Fruit fly (Drosophila melanogaster) whole organism, embryonic: Measurements from ENCODE around the gene CG8117.

ENCODE experiments used
- Abd-B ChIP-seq: fragments of 200-800 bp; sonication (Bioruptor generic); optimal IDR thresholded peaks from 2 replicates; lab custom pipeline; 2018; ENCODE audit warnings: missing biosample characterization, mild to moderate bottlenecking, missing genetic modification characterization, moderate library complexity
- BEAF-32 ChIP-seq: fragments of 200-800 bp; sonication (Bioruptor generic); optimal IDR thresholded peaks from 3 replicates; lab custom pipeline; 2017; ENCODE audit warnings: missing biosample characterization, missing genetic modification characterization, mild to moderate bottlenecking, moderate library complexity, missing genetic modification reagents
- CG10321 ChIP-seq: fragments of 200-800 bp; sonication (Bioruptor generic); IDR thresholded peaks from 2 replicates; pipeline ENCODE4 v1.3.6; 2022; ENCODE audit warnings: missing biosample characterization, missing genetic modification characterization
- CG10431 ChIP-seq: fragments of 200-800 bp; sonication (Bioruptor generic); optimal IDR thresholded peaks from 3 replicates; lab custom pipeline; 2018; ENCODE audit warnings: missing biosample characterization, mild to moderate bottlenecking, missing genetic modification characterization
- CG10543 ChIP-seq: fragments of 200-800 bp; sonication (Bioruptor generic); optimal IDR thresholded peaks from 3 replicates; lab custom pipeline; 2017; ENCODE audit warnings: missing biosample characterization, mild to moderate bottlenecking, missing genetic modification characterization, moderate library complexity
- CG12744 ChIP-seq: fragments of 200-800 bp; sonication (Bioruptor generic); optimal IDR thresholded peaks from 2 replicates; lab custom pipeline; 2016; ENCODE audit warnings: missing biosample characterization, missing genetic modification characterization
- CG13287 ChIP-seq: fragments of 200-800 bp; sonication (Bioruptor generic); IDR thresholded peaks from 2 replicates; pipeline ENCODE4 v1.3.6; 2022; ENCODE audit warnings: missing biosample characterization, missing genetic modification characterization; ENCODE audit not compliant: partially characterized antibody
- CG15073 ChIP-seq: fragments of 200-800 bp; sonication (Bioruptor generic); optimal IDR thresholded peaks from 2 replicates; lab custom pipeline; 2016; ENCODE audit warnings: missing biosample characterization, missing genetic modification characterization
- CG15269 ChIP-seq: fragments of 200-800 bp; sonication (Bioruptor generic); optimal IDR thresholded peaks from 2 replicates; lab custom pipeline; 2018; ENCODE audit warnings: missing biosample characterization, mild to moderate bottlenecking, missing genetic modification characterization, moderate library complexity
- CG17912 ChIP-seq: fragments of 200-800 bp; sonication (Bioruptor generic); optimal IDR thresholded peaks from 2 replicates; lab custom pipeline; 2018; ENCODE audit warnings: missing biosample characterization, mild to moderate bottlenecking, missing genetic modification characterization
- CG18262 ChIP-seq: fragments of 200-800 bp; optimal IDR thresholded peaks from 3 replicates; lab custom pipeline; 2019; ENCODE audit warnings: missing biosample characterization, mild to moderate bottlenecking, missing genetic modification characterization, moderate library complexity
- CG31224 ChIP-seq: fragments of 200-800 bp; sonication (Bioruptor generic); IDR thresholded peaks from 2 replicates; pipeline ENCODE4 v1.3.6; 2022; ENCODE audit warnings: missing biosample characterization, missing genetic modification characterization
- CG3163 ChIP-seq: fragments of 200-800 bp; sonication (Bioruptor generic); optimal IDR thresholded peaks from 3 replicates; lab custom pipeline; 2016; ENCODE audit warnings: missing biosample characterization, missing genetic modification characterization
- CG3407 ChIP-seq: fragments of 200-800 bp; sonication (Bioruptor generic); optimal IDR thresholded peaks from 2 replicates; lab custom pipeline; 2018; ENCODE audit warnings: missing biosample characterization, mild to moderate bottlenecking, missing genetic modification characterization
- CG42726 ChIP-seq: fragments of 200-800 bp; sonication (Bioruptor generic); IDR thresholded peaks from 2 replicates; pipeline ENCODE4 v1.3.6; 2022; ENCODE audit warnings: missing biosample characterization, missing genetic modification characterization; ENCODE audit not compliant: partially characterized antibody
- CG5953 ChIP-seq: fragments of 200-800 bp; sonication (Bioruptor generic); IDR thresholded peaks from 2 replicates; pipeline ENCODE4 v1.3.6; 2022; ENCODE audit warnings: missing biosample characterization, missing genetic modification characterization
- CG6765 ChIP-seq: fragments of 200-800 bp; sonication (Bioruptor generic); optimal IDR thresholded peaks from 3 replicates; lab custom pipeline; 2017; ENCODE audit warnings: missing biosample characterization, mild to moderate bottlenecking, missing genetic modification characterization
- CG7556 ChIP-seq: fragments of 200-800 bp; sonication (Bioruptor generic); optimal IDR thresholded peaks from 2 replicates; lab custom pipeline; 2017; ENCODE audit warnings: missing biosample characterization, mild to moderate bottlenecking, missing genetic modification characterization
- CG7745 ChIP-seq: fragments of 200-800 bp; sonication (Bioruptor generic); optimal IDR thresholded peaks from 2 replicates; lab custom pipeline; 2018; ENCODE audit warnings: missing biosample characterization, mild to moderate bottlenecking, missing genetic modification characterization, moderate library complexity
- CG9215 ChIP-seq: fragments of 200-800 bp; sonication (Bioruptor generic); IDR thresholded peaks from 2 replicates; pipeline ENCODE4 v1.3.6; 2022; ENCODE audit warnings: missing biosample characterization, missing genetic modification characterization
- CTCF ChIP-seq: fragments of 200-800 bp; sonication (Bioruptor generic); optimal IDR thresholded peaks from 2 replicates; lab custom pipeline; 2017; ENCODE audit warnings: missing biosample characterization, mild to moderate bottlenecking, missing genetic modification characterization, moderate library complexity
- CoRest ChIP-seq: fragments of 200-800 bp; sonication (Bioruptor generic); optimal IDR thresholded peaks from 3 replicates; lab custom pipeline; 2018; ENCODE audit warnings: missing biosample characterization, mild to moderate bottlenecking, missing genetic modification characterization, moderate library complexity
- Fer1 ChIP-seq: fragments of 200-800 bp; sonication (Bioruptor generic); optimal IDR thresholded peaks from 2 replicates; lab custom pipeline; 2017; ENCODE audit warnings: missing biosample characterization, mild to moderate bottlenecking, missing genetic modification characterization
- Fer3 ChIP-seq: fragments of 200-800 bp; sonication (Bioruptor generic); optimal IDR thresholded peaks from 2 replicates; lab custom pipeline; 2018; ENCODE audit warnings: missing biosample characterization, mild to moderate bottlenecking, missing genetic modification characterization, moderate library complexity
- Gug ChIP-seq: fragments of 200-800 bp; sonication (Bioruptor generic); IDR thresholded peaks from 4 replicates; pipeline ENCODE4 v1.3.6; 2022; ENCODE audit warnings: missing biosample characterization, missing genetic modification characterization
- HHEX ChIP-seq: fragments of 200-800 bp; sonication (Bioruptor generic); optimal IDR thresholded peaks from 3 replicates; lab custom pipeline; 2017; ENCODE audit warnings: missing biosample characterization, mild to moderate bottlenecking, missing genetic modification characterization, missing genetic modification reagents
- HmgZ ChIP-seq: fragments of 200-800 bp; sonication (Bioruptor generic); optimal IDR thresholded peaks from 2 replicates; lab custom pipeline; 2018; ENCODE audit warnings: missing biosample characterization, mild to moderate bottlenecking, missing genetic modification characterization
- NC2β ChIP-seq: fragments of 200-800 bp; sonication (Bioruptor generic); optimal IDR thresholded peaks from 2 replicates; lab custom pipeline; 2016; ENCODE audit warnings: missing biosample characterization, missing genetic modification characterization
- Nf-YA ChIP-seq: fragments of 200-800 bp; sonication (Bioruptor generic); IDR thresholded peaks from 2 replicates; pipeline ENCODE4 v1.3.6; 2022; ENCODE audit warnings: missing biosample characterization, missing genetic modification characterization
- Oli ChIP-seq: fragments of 200-800 bp; sonication (Bioruptor generic); optimal IDR thresholded peaks from 2 replicates; lab custom pipeline; 2018; ENCODE audit warnings: missing biosample characterization, mild to moderate bottlenecking, missing genetic modification characterization, moderate library complexity
- Ravus ChIP-seq: fragments of 200-800 bp; sonication (Bioruptor generic); IDR thresholded peaks from 2 replicates; pipeline ENCODE4 v1.3.6; 2022; ENCODE audit warnings: missing biosample characterization, missing genetic modification characterization
- Tbp ChIP-seq: fragments of >200 bp; optimal IDR thresholded peaks from 2 replicates; lab custom pipeline; 2018; ENCODE audit warnings: missing biosample characterization, missing genetic modification characterization
- abd-A ChIP-seq: fragments of 200-800 bp; sonication (Bioruptor generic); optimal IDR thresholded peaks from 3 replicates; lab custom pipeline; 2019; ENCODE audit warnings: missing biosample characterization, mild to moderate bottlenecking, missing genetic modification characterization, moderate library complexity
- br ChIP-seq: fragments of >200 bp; optimal IDR thresholded peaks from 2 replicates; lab custom pipeline; 2017
- btn ChIP-seq: fragments of 200-800 bp; sonication (Bioruptor generic); optimal IDR thresholded peaks from 2 replicates; lab custom pipeline; 2016; ENCODE audit warnings: missing biosample characterization, missing genetic modification characterization
- chm ChIP-seq: fragments of 200-800 bp; sonication (Bioruptor generic); IDR thresholded peaks from 2 replicates; pipeline ENCODE4 v1.3.6; 2022; ENCODE audit warnings: missing biosample characterization, missing genetic modification characterization
- crol ChIP-seq: fragments of 200-800 bp; sonication (Bioruptor generic); IDR thresholded peaks from 2 replicates; pipeline ENCODE4 v1.3.6; 2022; ENCODE audit warnings: missing biosample characterization, missing genetic modification characterization
- crp ChIP-seq, 2 experiments: fragments of 200-800 bp; sonication (Bioruptor generic); optimal IDR thresholded peaks; 2 replicates in 1 of 2; 3 replicates in 1 of 2; lab custom pipeline; 2017; ENCODE audit warnings: missing biosample characterization in 2 of 2, missing genetic modification characterization in 2 of 2, mild to moderate bottlenecking in 1 of 2, moderate library complexity in 1 of 2
- dimm ChIP-seq: fragments of 200-800 bp; sonication (Bioruptor generic); IDR thresholded peaks from 2 replicates; pipeline ENCODE4 v1.3.6; 2022; ENCODE audit warnings: missing biosample characterization, missing genetic modification characterization
- dmrt11E ChIP-seq: fragments of 200-800 bp; sonication (Bioruptor generic); optimal IDR thresholded peaks from 3 replicates; lab custom pipeline; 2018; ENCODE audit warnings: missing biosample characterization, mild to moderate bottlenecking, missing genetic modification characterization, moderate library complexity
- fu2 ChIP-seq: fragments of 200-800 bp; sonication (Bioruptor generic); optimal IDR thresholded peaks from 2 replicates; lab custom pipeline; 2016; ENCODE audit warnings: missing biosample characterization, missing genetic modification characterization
- gsb ChIP-seq: fragments of 200-800 bp; sonication (Bioruptor generic); IDR thresholded peaks from 2 replicates; pipeline ENCODE4 v1.3.6; 2022; ENCODE audit warnings: missing biosample characterization, missing genetic modification characterization
- klu ChIP-seq: fragments of 200-800 bp; sonication (Bioruptor generic); IDR thresholded peaks from 2 replicates; pipeline ENCODE4 v1.3.6; 2022; ENCODE audit warnings: missing biosample characterization, missing genetic modification characterization
- mld ChIP-seq: fragments of 200-800 bp; sonication (Bioruptor generic); IDR thresholded peaks from 3 replicates; pipeline ENCODE4 v1.3.6; 2022; ENCODE audit warnings: missing biosample characterization, missing genetic modification characterization; ENCODE audit not compliant: partially characterized antibody
- p53 ChIP-seq: fragments of 200-800 bp; sonication (Bioruptor generic); optimal IDR thresholded peaks from 2 replicates; lab custom pipeline; 2016; ENCODE audit warnings: missing biosample characterization, missing genetic modification characterization
- phol ChIP-seq: fragments of 200-800 bp; sonication (Bioruptor generic); optimal IDR thresholded peaks from 3 replicates; lab custom pipeline; 2018; ENCODE audit warnings: missing biosample characterization, mild to moderate bottlenecking, missing genetic modification characterization, moderate library complexity
- pum ChIP-seq: fragments of 200-800 bp; sonication (Bioruptor generic); optimal IDR thresholded peaks from 2 replicates; lab custom pipeline; 2016; ENCODE audit warnings: missing biosample characterization, missing genetic modification characterization
- run ChIP-seq: fragments of 200-800 bp; sonication (Bioruptor generic); optimal IDR thresholded peaks from 3 replicates; lab custom pipeline; 2018; ENCODE audit warnings: missing biosample characterization, mild to moderate bottlenecking, missing genetic modification characterization
- tio ChIP-seq: fragments of 200-800 bp; sonication (Bioruptor generic); optimal IDR thresholded peaks from 2 replicates; lab custom pipeline; 2017; ENCODE audit warnings: missing biosample characterization, missing genetic modification characterization, inconsistent platforms
- zen ChIP-seq: fragments of 200-800 bp; sonication (Bioruptor generic); optimal IDR thresholded peaks from 3 replicates; lab custom pipeline; 2018; ENCODE audit warnings: missing biosample characterization, mild to moderate bottlenecking, missing genetic modification characterization, moderate library complexity

CG8117 gene

dm6 chrX:15648180-15648579 is 4.2 kb downstream of the CG8117 start (continued):
- no peak for TF ChIP-seq CG13287 (GFP tag; lab: Robert Waterston, UW)
- TF ChIP-seq CG6765 = no peak
- TF ChIP-seq p53 (GFP tag; lab: Kevin White, UChicago) = no peak
- TF ChIP-seq dmrt11E (tag; lab: Kevin White, UChicago) = no peak
- no peak for TF ChIP-seq CG7556
- TF ChIP-seq CG9215 (GFP tag; lab: Robert Waterston, UW) = no peak
- TF ChIP-seq fu2 (GFP tag; lab: Kevin White, UChicago) = no peak
- no peak for TF ChIP-seq Gug (GFP tag; lab: Robert Waterston, UW)
- TF ChIP-seq gsb = no peak

- TF ChIP-seq CG10543 (no peak), NC2β (GFP tag; lab: Kevin White, UChicago) (no peak), run (no peak), CTCF (no peak), CG17912 (GFP tag; lab: Kevin White, UChicago) (no peak)
These were observed 5.5 kb downstream of the CG8117 start for dm6 chrX:15649507-15649906.

dm6 chrX:15651559-15651958 is 7.5 kb downstream of the CG8117 start:
- TF ChIP-seq Fer1 (no peak), Fer3 (tag; lab: Kevin White, UChicago) (no peak), CG31224 (GFP tag; lab: Robert Waterston, UW) (no peak), CG15269 (tag; lab: Kevin White, UChicago) (peak; percentile 12), zen (tag; lab: Kevin White, UChicago) (no peak), crp (GFP tag; optimal IDR thresholded peaks at IDR 0.05; lab: Kevin White, UChicago) (no peak), CG12744 (GFP tag; lab: Kevin White, UChicago) (no peak), CG10321 (GFP tag; lab: Robert Waterston, UW) (no peak), CG10431 (GFP tag; lab: Kevin White, UChicago) (no peak), CG3163 (GFP tag; lab: Kevin White, UChicago) (no peak), Abd-B (peak; percentile 13), Tbp (no peak), CG18262 (no peak), crol (no peak), HHEX (no peak), BEAF-32 (GFP tag; lab: Kevin White, UChicago) (no peak), CG42726 (GFP tag; lab: Robert Waterston, UW) (no peak), Ravus (GFP tag; lab: Robert Waterston, UW) (no peak), CG15073 (no peak), Nf-YA (GFP tag; lab: Robert Waterston, UW) (no peak), abd-A (peak; percentile 18), CG5953 (GFP tag; lab: Robert Waterston, UW) (no peak)
- TF ChIP-seq, all 482 proteins: peak for 3

dm6 chrX:15653364-15653809 is 9.4 kb downstream of the CG8117 start:
- TF ChIP-seq CG7745 (tag; lab: Kevin White, UChicago) (peak; percentile 43), chm (GFP tag; lab: Robert Waterston, UW) (no peak), pum (GFP tag; lab: Kevin White, UChicago) (peak; percentile 32), mld (GFP tag; lab: Robert Waterston, UW) (peak; percentile 67; the same call in 1 of the 3 replicates), CoRest (tag; lab: Kevin White, UChicago) (peak; percentile 44), br (lab: Kevin White, UChicago) (no peak), Fer3 (tag; lab: Kevin White, UChicago) (peak; percentile 6), CG3407 (GFP tag; lab: Kevin White, UChicago) (no peak), tio (GFP tag; lab: Kevin White, UChicago) (peak; percentile 9), phol (tag; lab: Kevin White, UChicago) (peak; percentile 41), klu (GFP tag; lab: Robert Waterston, UW) (no peak), HmgZ (tag; lab: Kevin White, UChicago) (peak; percentile 35), dimm (GFP tag; lab: Robert Waterston, UW) (no peak; the same call in 1 of the 2 replicates), CG10543 (no peak), CG31224 (GFP tag; lab: Robert Waterston, UW) (0 out of 2 replicates have a peak, but pooled peaks have one; percentile 17), btn (GFP tag; lab: Kevin White, UChicago) (no peak), Oli (tag; lab: Kevin White, UChicago) (peak; percentile 13)
